Worm (Caenorhabditis elegans) whole organism, young adult: ENCODE results near the gene C35D10.5.

Experiments
- B0336.3 ChIP-seq: fragments of 200-800 bp; sonication (Bioruptor generic); IDR thresholded peaks from 2 replicates; pipeline ENCODE4 v1.3.6; 2022; ENCODE audit warnings: missing genetic modification characterization, missing compliant biosample characterization
- D2030.7 ChIP-seq: fragments of 200-800 bp; sonication (Bioruptor generic); IDR thresholded peaks from 2 replicates; pipeline ENCODE4 v1.3.6; 2022; ENCODE audit warnings: missing genetic modification reagents, missing genetic modification characterization, missing compliant biosample characterization
- F10E7.11 ChIP-seq: sonication (generic microtip); optimal IDR thresholded peaks from 2 replicates; lab custom pipeline; 2017; ENCODE audit warnings: mild to moderate bottlenecking, missing genetic modification characterization, moderate library complexity, missing compliant biosample characterization
- F22D6.2 ChIP-seq: sonication (generic microtip); optimal IDR thresholded peaks from 2 replicates; lab custom pipeline; 2016; ENCODE audit warnings: mild to moderate bottlenecking, missing genetic modification characterization, missing compliant biosample characterization
- F23B12.7 ChIP-seq: sonication (generic microtip); optimal IDR thresholded peaks from 2 replicates; lab custom pipeline; 2017; ENCODE audit warnings: missing genetic modification characterization, mild to moderate bottlenecking, missing compliant biosample characterization, antibody characterized with exemption, moderate library complexity; ENCODE audit not compliant: insufficient read depth
- F33H1.4 ChIP-seq: fragments of 200-800 bp; sonication (Bioruptor generic); IDR thresholded peaks from 2 replicates; pipeline ENCODE4 v1.3.6; 2022; ENCODE audit warnings: missing genetic modification reagents, missing genetic modification characterization, missing compliant biosample characterization
- F49E8.2 ChIP-seq: sonication (generic microtip); optimal IDR thresholded peaks from 3 replicates; lab custom pipeline; 2017; ENCODE audit warnings: missing genetic modification characterization, mild to moderate bottlenecking, missing compliant biosample characterization, antibody characterized with exemption, moderate library complexity; ENCODE audit not compliant: insufficient read depth
- F57C9.4 ChIP-seq: sonication (generic microtip); optimal IDR thresholded peaks from 2 replicates; lab custom pipeline; 2017; ENCODE audit warnings: mild to moderate bottlenecking, missing genetic modification characterization, missing compliant biosample characterization
- T26A5.8 ChIP-seq: sonication (generic microtip); optimal IDR thresholded peaks from 2 replicates; lab custom pipeline; 2016; ENCODE audit warnings: missing genetic modification characterization, missing compliant biosample characterization
- Y53F4B.3 ChIP-seq: fragments of 200-800 bp; sonication (Bioruptor generic); IDR thresholded peaks from 2 replicates; pipeline ENCODE4 v1.3.6; 2022; ENCODE audit warnings: missing genetic modification reagents, missing genetic modification characterization, missing compliant biosample characterization
- Y95B8A.8 ChIP-seq: fragments of 200-800 bp; sonication (Bioruptor generic); IDR thresholded peaks from 2 replicates; pipeline ENCODE4 v1.3.6; 2022; ENCODE audit warnings: missing genetic modification reagents, missing genetic modification characterization, missing compliant biosample characterization
- akir-1 ChIP-seq: fragments of 200-800 bp; sonication (Bioruptor generic); optimal IDR thresholded peaks from 2 replicates; lab custom pipeline; 2018; ENCODE audit warnings: mild to moderate bottlenecking, missing genetic modification characterization, moderate library complexity, missing compliant biosample characterization
- atf-7 ChIP-seq: sonication (generic microtip); optimal IDR thresholded peaks from 2 replicates; lab custom pipeline; 2017; ENCODE audit warnings: mild to moderate bottlenecking, missing genetic modification characterization, missing compliant biosample characterization
- bed-1 ChIP-seq: fragments of 200-800 bp; sonication (Bioruptor generic); IDR thresholded peaks from 2 replicates; pipeline ENCODE4 v1.3.6; 2022; ENCODE audit warnings: missing genetic modification reagents, missing genetic modification characterization, missing compliant biosample characterization
- ccch-3 ChIP-seq: fragments of 200-800 bp; sonication (Bioruptor generic); optimal IDR thresholded peaks from 2 replicates; lab custom pipeline; 2018; ENCODE audit warnings: mild to moderate bottlenecking, missing genetic modification characterization, missing compliant biosample characterization
- cebp-1 ChIP-seq, 2 experiments: fragments of 200-800 bp in 1 of 2; sonication (Bioruptor generic) in 1 of 2; sonication (generic microtip) in 1 of 2; IDR thresholded peaks in 1 of 2; optimal IDR thresholded peaks in 1 of 2; 2 replicates each; pipeline versions ENCODE4 v1.3.6 to Lab custom; 2017 to 2022; ENCODE audit warnings: missing compliant biosample characterization in 2 of 2, missing genetic modification characterization in 2 of 2, mild to moderate bottlenecking in 1 of 2, missing genetic modification reagents in 1 of 2, moderate library complexity in 1 of 2
- ceh-58 ChIP-seq: fragments of 200-800 bp; sonication (Bioruptor generic); IDR thresholded peaks from 2 replicates; pipeline ENCODE4 v1.3.6; 2022; ENCODE audit warnings: missing genetic modification characterization, missing compliant biosample characterization
- die-1 ChIP-seq: sonication (generic microtip); optimal IDR thresholded peaks from 2 replicates; lab custom pipeline; 2016; ENCODE audit warnings: missing genotype, mild to moderate bottlenecking, missing genetic modification characterization, missing compliant biosample characterization
- dox-1 ChIP-seq: fragments of 200-800 bp; sonication (Bioruptor generic); IDR thresholded peaks from 2 replicates; pipeline ENCODE4 v1.3.6; 2022; ENCODE audit warnings: missing genetic modification reagents, missing genetic modification characterization, missing compliant biosample characterization
- efl-1 ChIP-seq: fragments of 150-350 bp; optimal IDR thresholded peaks from 2 replicates; lab custom pipeline; 2014; ENCODE audit warnings: missing biosample characterization, missing genetic modification reagents, missing genetic modification characterization
- him-1 ChIP-seq: sonication (generic microtip); optimal IDR thresholded peaks from 2 replicates; lab custom pipeline; 2016; ENCODE audit warnings: missing genotype, missing genetic modification reagents, missing genetic modification characterization, missing compliant biosample characterization
- hlh-12 ChIP-seq: sonication (generic microtip); optimal IDR thresholded peaks from 2 replicates; lab custom pipeline; 2016; ENCODE audit warnings: missing genetic modification characterization, missing compliant biosample characterization
- hlh-26 ChIP-seq: fragments of 200-800 bp; sonication (Bioruptor generic); conservative IDR thresholded peaks from 2 replicates; pipeline ENCODE4 v1.3.6; 2022; ENCODE audit warnings: missing genetic modification reagents, missing genetic modification characterization, missing compliant biosample characterization
- hmg-1.2 ChIP-seq: fragments of 200-800 bp; sonication (Bioruptor generic); IDR thresholded peaks from 2 replicates; pipeline ENCODE4 v1.3.6; 2022; ENCODE audit warnings: missing genetic modification reagents, missing genetic modification characterization, missing compliant biosample characterization
- hmg-20 ChIP-seq: fragments of 200-800 bp; sonication (Bioruptor generic); IDR thresholded peaks from 2 replicates; pipeline ENCODE4 v1.3.6; 2022; ENCODE audit warnings: missing genetic modification reagents, missing genetic modification characterization, missing compliant biosample characterization
- hrde-1 ChIP-seq: sonication (generic microtip); optimal IDR thresholded peaks from 2 replicates; lab custom pipeline; 2016; ENCODE audit warnings: missing genetic modification characterization, mild to moderate bottlenecking, missing compliant biosample characterization, moderate library complexity, missing genotype, missing genetic modification reagents, borderline replicate concordance
- let-526 ChIP-seq: fragments of 200-800 bp; sonication (Bioruptor generic); IDR thresholded peaks from 2 replicates; pipeline ENCODE4 v1.3.6; 2022; ENCODE audit warnings: missing genetic modification reagents, missing genetic modification characterization, missing compliant biosample characterization
- let-607 ChIP-seq, 2 experiments: fragments of 200-800 bp in 1 of 2; sonication (Bioruptor generic) in 1 of 2; sonication (generic microtip) in 1 of 2; optimal IDR thresholded peaks; 2 replicates each; lab custom pipeline; 2016 to 2018; ENCODE audit warnings: mild to moderate bottlenecking in 2 of 2, missing compliant biosample characterization in 2 of 2, missing genetic modification characterization in 2 of 2, moderate library complexity in 2 of 2, missing genotype in 1 of 2
- lin-26 ChIP-seq: fragments of 200-800 bp; sonication (Bioruptor generic); IDR thresholded peaks from 2 replicates; pipeline ENCODE4 v1.3.6; 2022; ENCODE audit warnings: missing genetic modification reagents, missing genetic modification characterization, missing compliant biosample characterization
- lsl-1 ChIP-seq: fragments of 200-800 bp; sonication (Bioruptor generic); optimal IDR thresholded peaks from 2 replicates; lab custom pipeline; 2018; ENCODE audit warnings: mild to moderate bottlenecking, missing genetic modification characterization, moderate library complexity, missing compliant biosample characterization
- madf-6 ChIP-seq: fragments of 200-800 bp; sonication (Bioruptor generic); IDR thresholded peaks from 2 replicates; pipeline ENCODE4 v1.3.6; 2022; ENCODE audit warnings: missing genetic modification reagents, missing genetic modification characterization, missing compliant biosample characterization
- madf-8 ChIP-seq: fragments of 200-800 bp; sonication (Bioruptor generic); conservative IDR thresholded peaks from 2 replicates; pipeline ENCODE4 v1.3.6; 2022; ENCODE audit warnings: missing genetic modification reagents, missing genetic modification characterization, missing compliant biosample characterization
- mcd-1 ChIP-seq: fragments of 200-800 bp; sonication (Bioruptor generic); IDR thresholded peaks from 2 replicates; pipeline ENCODE4 v1.3.6; 2022; ENCODE audit warnings: missing genetic modification reagents, missing genetic modification characterization, missing compliant biosample characterization
- nfya-1 ChIP-seq: sonication (generic microtip); optimal IDR thresholded peaks from 2 replicates; lab custom pipeline; 2017; ENCODE audit warnings: antibody characterized with exemption, missing compliant biosample characterization, missing genetic modification characterization, borderline replicate concordance; ENCODE audit not compliant: insufficient read depth
- nhr-80 ChIP-seq: sonication (generic microtip); optimal IDR thresholded peaks from 2 replicates; lab custom pipeline; 2016; ENCODE audit warnings: missing genetic modification characterization, missing compliant biosample characterization
- rcor-1 ChIP-seq: fragments of 200-800 bp; sonication (Bioruptor generic); IDR thresholded peaks from 2 replicates; pipeline ENCODE4 v1.3.6; 2022; ENCODE audit warnings: missing genetic modification reagents, missing genetic modification characterization, missing compliant biosample characterization
- snpc-1.1 ChIP-seq: sonication (generic microtip); optimal IDR thresholded peaks from 2 replicates; lab custom pipeline; 2017; ENCODE audit warnings: missing genetic modification characterization, mild to moderate bottlenecking, missing compliant biosample characterization, antibody characterized with exemption, moderate library complexity, missing genotype, missing genetic modification reagents; ENCODE audit not compliant: insufficient read depth
- snpc-1.3 ChIP-seq: sonication (generic microtip); optimal IDR thresholded peaks from 2 replicates; lab custom pipeline; 2017; ENCODE audit warnings: missing genetic modification characterization, mild to moderate bottlenecking, missing compliant biosample characterization, antibody characterized with exemption, moderate library complexity, missing genotype, missing genetic modification reagents; ENCODE audit not compliant: insufficient read depth
- snpc-3.4 ChIP-seq: sonication (generic microtip); optimal IDR thresholded peaks from 2 replicates; lab custom pipeline; 2017; ENCODE audit warnings: missing genetic modification characterization, mild to moderate bottlenecking, missing compliant biosample characterization, antibody characterized with exemption, moderate library complexity, missing genotype, missing genetic modification reagents
- unc-130 ChIP-seq: sonication (generic microtip); optimal IDR thresholded peaks from 2 replicates; lab custom pipeline; 2016; ENCODE audit warnings: missing genetic modification reagents, missing genetic modification characterization, missing compliant biosample characterization
- xnd-1 ChIP-seq: sonication (generic microtip); optimal IDR thresholded peaks from 2 replicates; lab custom pipeline; 2016; ENCODE audit warnings: missing genotype, missing genetic modification reagents, missing genetic modification characterization, missing compliant biosample characterization
- zfh-2 ChIP-seq: fragments of 200-800 bp; sonication (Bioruptor generic); conservative IDR thresholded peaks from 2 replicates; pipeline ENCODE4 v1.3.6; 2022; ENCODE audit warnings: missing genetic modification reagents, missing genetic modification characterization, missing compliant biosample characterization
- zim-3 ChIP-seq: sonication (generic microtip); optimal IDR thresholded peaks from 2 replicates; lab custom pipeline; 2017; ENCODE audit warnings: mild to moderate bottlenecking, missing genetic modification characterization, moderate library complexity, missing compliant biosample characterization
- ztf-22 ChIP-seq: fragments of 200-800 bp; sonication (Bioruptor generic); optimal IDR thresholded peaks from 2 replicates; lab custom pipeline; 2018; ENCODE audit warnings: mild to moderate bottlenecking, missing genetic modification characterization, moderate library complexity, missing compliant biosample characterization

The C35D10.5 gene

ce11 chrIII:4899728-4900127 lies 37.6 kb downstream of the C35D10.5 start (continued):
- TF ChIP-seq zim-3 (tag; lab: Kevin White, UChicago): peak; percentile 64
- TF ChIP-seq dox-1 (GFP tag; lab: Robert Waterston, UW): peak; percentile 99
- TF ChIP-seq snpc-1.1 (tag; lab: Kevin White, UChicago): no peak
- peak; percentile 66 for TF ChIP-seq efl-1 (GFP tag; lab: Kevin White, UChicago)
- peak; percentile 41 for TF ChIP-seq F23B12.7 (tag; lab: Kevin White, UChicago)
- TF ChIP-seq hmg-20 (GFP tag; lab: Robert Waterston, UW): peak; percentile 83; the same call in 1 of the 2 replicates
- TF ChIP-seq F10E7.11 (tag; lab: Kevin White, UChicago): peak; percentile 80
- TF ChIP-seq F22D6.2 (tag; lab: Kevin White, UChicago): peak; percentile 93
- peak; percentile 96 for TF ChIP-seq rcor-1
- no peak for TF ChIP-seq him-1 (tag; lab: Kevin White, UChicago)
- TF ChIP-seq cebp-1 (GFP tag; IDR thresholded peaks at IDR 0.05; lab: Robert Waterston, UW): peak; percentile 87
- peak; percentile 98 for TF ChIP-seq cebp-1 (tag; optimal IDR thresholded peaks at IDR 0.05; lab: Kevin White, UChicago)
- peak; percentile 6 for TF ChIP-seq F49E8.2 (tag; lab: Kevin White, UChicago)
- peak; percentile 91 for TF ChIP-seq die-1
- TF ChIP-seq let-607 (tag; optimal IDR thresholded peaks at IDR 0.05; lab: Kevin White, UChicago): peak; percentile 94 to 95
- peak; percentile 95 for TF ChIP-seq hmg-1.2 (GFP tag; lab: Robert Waterston, UW)
- peak; percentile 58 for TF ChIP-seq F57C9.4 (tag; lab: Kevin White, UChicago)
- no peak for TF ChIP-seq hlh-12 (tag; lab: Kevin White, UChicago)
- peak; percentile 47 for TF ChIP-seq madf-8
- no peak for TF ChIP-seq hrde-1 (tag; lab: Kevin White, UChicago)
- TF ChIP-seq Y95B8A.8: peak; percentile 96
- TF ChIP-seq nhr-80 (tag; lab: Kevin White, UChicago): peak; percentile 99
- no peak for TF ChIP-seq hlh-26 (GFP tag; lab: Robert Waterston, UW)
- TF ChIP-seq B0336.3: peak; percentile 100
- peak; percentile 92 for TF ChIP-seq lin-26
- no peak for TF ChIP-seq ccch-3 (GFP tag; lab: Kevin White, UChicago)
- no peak for TF ChIP-seq Y53F4B.3 (GFP tag; lab: Robert Waterston, UW)
- no peak for TF ChIP-seq T26A5.8 (tag; lab: Kevin White, UChicago)
- TF ChIP-seq ceh-58 (GFP tag; lab: Robert Waterston, UW): peak; percentile 84; the same call in 1 of the 2 replicates
- peak; percentile 99 for TF ChIP-seq let-526 (GFP tag; lab: Robert Waterston, UW)
- peak; percentile 99 for TF ChIP-seq ztf-22 (GFP tag; lab: Kevin White, UChicago)
- peak; percentile 86; the same call in 1 of the 2 replicates for TF ChIP-seq bed-1 (GFP tag; lab: Robert Waterston, UW)
- peak; percentile 78 for TF ChIP-seq F33H1.4 (GFP tag; lab: Robert Waterston, UW)
- peak; percentile 100 for TF ChIP-seq zfh-2 (GFP tag; lab: Robert Waterston, UW)
- peak; percentile 86 for TF ChIP-seq akir-1 (GFP tag; lab: Kevin White, UChicago)
- peak; percentile 97 for TF ChIP-seq mcd-1 (GFP tag; lab: Robert Waterston, UW)

- peak; percentile 58 for TF ChIP-seq snpc-1.3 (tag; lab: Kevin White, UChicago)
- no peak for TF ChIP-seq nfya-1
- TF ChIP-seq efl-1 (GFP tag; lab: Kevin White, UChicago): peak; percentile 23
- peak; percentile 90 for TF ChIP-seq F33H1.4 (GFP tag; lab: Robert Waterston, UW)
- peak; percentile 85 for TF ChIP-seq madf-6
- peak; percentile 63 for TF ChIP-seq D2030.7 (GFP tag; lab: Robert Waterston, UW)
- TF ChIP-seq die-1: no peak
- TF ChIP-seq snpc-3.4 (tag; lab: Kevin White, UChicago): peak; percentile 63
- no peak for TF ChIP-seq atf-7 (tag; lab: Kevin White, UChicago)
- TF ChIP-seq ceh-58 (GFP tag; lab: Robert Waterston, UW): no peak
- TF ChIP-seq lsl-1 (GFP tag; lab: Kevin White, UChicago): peak; percentile 88
- no peak for TF ChIP-seq unc-130 (GFP tag; lab: Kevin White, UChicago)
- TF ChIP-seq xnd-1: peak; percentile 51
- peak; percentile 47; the same call in 1 of the 2 replicates for TF ChIP-seq madf-8
These were observed 38.1 kb downstream of the C35D10.5 start, which contains the start of gene tag-340 for ce11 chrIII:4900260-4900659. Gene tag-340 (plus strand): TSS chrIII:4900508.
